Worm (Caenorhabditis elegans) whole organism, young adult: ENCODE results near the gene srj-22.

Experiments
- ceh-91 ChIP-seq: fragments of 200-800 bp; sonication (Bioruptor generic); IDR thresholded peaks from 2 replicates; pipeline ENCODE4 v1.3.6; 2022; ENCODE audit warnings: missing genetic modification reagents, missing genetic modification characterization, missing compliant biosample characterization
- him-1 ChIP-seq: sonication (generic microtip); optimal IDR thresholded peaks from 2 replicates; lab custom pipeline; 2016; ENCODE audit warnings: missing genotype, missing genetic modification reagents, missing genetic modification characterization, missing compliant biosample characterization
- hmg-1.2 ChIP-seq: fragments of 200-800 bp; sonication (Bioruptor generic); IDR thresholded peaks from 2 replicates; pipeline ENCODE4 v1.3.6; 2022; ENCODE audit warnings: missing genetic modification reagents, missing genetic modification characterization, missing compliant biosample characterization
- hrde-1 ChIP-seq: sonication (generic microtip); optimal IDR thresholded peaks from 2 replicates; lab custom pipeline; 2016; ENCODE audit warnings: missing genetic modification characterization, mild to moderate bottlenecking, missing compliant biosample characterization, moderate library complexity, missing genotype, missing genetic modification reagents, borderline replicate concordance
- nfya-1 ChIP-seq: sonication (generic microtip); optimal IDR thresholded peaks from 2 replicates; lab custom pipeline; 2017; ENCODE audit warnings: antibody characterized with exemption, missing compliant biosample characterization, missing genetic modification characterization, borderline replicate concordance; ENCODE audit not compliant: insufficient read depth
- pha-4 ChIP-seq: fragments of 150-350 bp; sonication (generic microtip); optimal IDR thresholded peaks from 2 replicates; lab custom pipeline; 2014; ENCODE audit warnings: missing biosample characterization, missing genetic modification reagents, missing genetic modification characterization
- snpc-1.3 ChIP-seq: sonication (generic microtip); optimal IDR thresholded peaks from 2 replicates; lab custom pipeline; 2017; ENCODE audit warnings: missing genetic modification characterization, mild to moderate bottlenecking, missing compliant biosample characterization, antibody characterized with exemption, moderate library complexity, missing genotype, missing genetic modification reagents; ENCODE audit not compliant: insufficient read depth
- snpc-4 ChIP-seq, 5 experiments: fragments of 150-350 bp in 1 of 5; sonication (generic microtip) in 4 of 5; optimal IDR thresholded peaks; 2 replicates each; lab custom pipeline; 2014 to 2018; ENCODE audit warnings: missing genetic modification characterization in 5 of 5, missing biosample characterization in 3 of 5, antibody characterized with exemption in 2 of 5, mild to moderate bottlenecking in 2 of 5, missing compliant biosample characterization in 2 of 5, missing genotype in 2 of 5, moderate library complexity in 2 of 5, missing genetic modification reagents in 1 of 5
- unc-130 ChIP-seq: sonication (generic microtip); optimal IDR thresholded peaks from 2 replicates; lab custom pipeline; 2016; ENCODE audit warnings: missing genetic modification reagents, missing genetic modification characterization, missing compliant biosample characterization

- TF ChIP-seq unc-130 (GFP tag; lab: Kevin White, UChicago) = no peak
- TF ChIP-seq ceh-91 (GFP tag; lab: Robert Waterston, UW) = no peak
- TF ChIP-seq pha-4 (tag; lab: Kevin White, UChicago) = no peak
- no peak for TF ChIP-seq nfya-1 (tag; lab: Kevin White, UChicago)
- no peak for TF ChIP-seq snpc-4 (GFP tag; optimal IDR thresholded peaks at IDR 0.05; lab: Kevin White, UChicago)
- TF ChIP-seq snpc-4 (tag; optimal IDR thresholded peaks at IDR 0.05; lab: Kevin White, UChicago) = no peak
- no peak for TF ChIP-seq hrde-1 (tag; lab: Kevin White, UChicago)
- no peak for TF ChIP-seq him-1 (tag; lab: Kevin White, UChicago)
- TF ChIP-seq snpc-1.3 = no peak
- TF ChIP-seq hmg-1.2 (GFP tag; lab: Robert Waterston, UW) = no peak
Measured at ce11 chrV:10723181-10723580, 20.4 kb downstream of the srj-22 start.
